Fruit fly (Drosophila melanogaster): Measurements from ENCODE around the gene CG10347.

dm6 chrX:11884134-11884533 is 29.4 kb upstream of the CG10347 start:
- TF ChIP-seq CG8478 (optimal IDR thresholded peaks at IDR 0.05): no peak
- TF ChIP-seq CTCF (optimal IDR thresholded peaks at IDR 0.05): no peak
